Fruit fly (Drosophila melanogaster) Kc167 (cell line): Measurements from ENCODE around the gene COX7AL2.

Source experiments
- Myc ChIP-seq: fragments of >200 bp; optimal IDR thresholded peaks from 2 replicates; lab custom pipeline; 2017; ENCODE audit warnings: missing external identifiers
- Sin3A ChIP-seq: fragments of >200 bp; optimal IDR thresholded peaks from 2 replicates; lab custom pipeline; 2018; ENCODE audit warnings: missing external identifiers
- h ChIP-seq: fragments of >200 bp; optimal IDR thresholded peaks from 3 replicates; lab custom pipeline; 2018; ENCODE audit warnings: missing external identifiers
- insv ChIP-seq: fragments of >200 bp; optimal IDR thresholded peaks from 3 replicates; lab custom pipeline; 2018; ENCODE audit warnings: missing external identifiers
- psq ChIP-seq: fragments of >200 bp; optimal IDR thresholded peaks from 2 replicates; lab custom pipeline; 2017; ENCODE audit warnings: missing external identifiers
- ttk ChIP-seq: sonication (Bioruptor generic); optimal IDR thresholded peaks from 2 replicates; lab custom pipeline; 2017; ENCODE audit warnings: missing external identifiers

- no peak for TF ChIP-seq h
- no peak for TF ChIP-seq psq
- no peak for TF ChIP-seq Myc (lab: Kevin White, UChicago)
- TF ChIP-seq insv (lab: Kevin White, UChicago): no peak
- TF ChIP-seq ttk (lab: Kevin White, UChicago): no peak
- no peak for TF ChIP-seq Sin3A (lab: Kevin White, UChicago)
Measured at dm6 chr2L:2192123-2192601, 5.5 kb downstream of the COX7AL2 start, which contains the start of gene CG10874.
